Fruit fly (Drosophila melanogaster) Kc167 (cell line): ENCODE results near the gene CG31103.

Experiments used
- h ChIP-seq: fragments of >200 bp; optimal IDR thresholded peaks from 3 replicates; lab custom pipeline; 2018; ENCODE audit warnings: missing external identifiers
- insv ChIP-seq: fragments of >200 bp; optimal IDR thresholded peaks from 3 replicates; lab custom pipeline; 2018; ENCODE audit warnings: missing external identifiers
- psq ChIP-seq: fragments of >200 bp; optimal IDR thresholded peaks from 2 replicates; lab custom pipeline; 2017; ENCODE audit warnings: missing external identifiers

- TF ChIP-seq insv (lab: Kevin White, UChicago) (no peak), psq (lab: Kevin White, UChicago) (no peak), h (lab: Kevin White, UChicago) (no peak)
Measured at dm6 chr3R:25181424-25181823, 37.7 kb upstream of the CG31103 start.
